Worm (Caenorhabditis elegans) whole organism, young adult: Measurements from ENCODE around the gene C18B2.4.

Experiments used
- B0035.1 ChIP-seq: sonication (generic microtip); optimal IDR thresholded peaks from 2 replicates; lab custom pipeline; 2016; ENCODE audit warnings: missing genetic modification characterization, mild to moderate bottlenecking, missing compliant biosample characterization, missing genotype, missing genetic modification reagents
- D2030.7 ChIP-seq: fragments of 200-800 bp; sonication (Bioruptor generic); IDR thresholded peaks from 2 replicates; pipeline ENCODE4 v1.3.6; 2022; ENCODE audit warnings: missing genetic modification reagents, missing genetic modification characterization, missing compliant biosample characterization
- ccch-3 ChIP-seq: fragments of 200-800 bp; sonication (Bioruptor generic); optimal IDR thresholded peaks from 2 replicates; lab custom pipeline; 2018; ENCODE audit warnings: mild to moderate bottlenecking, missing genetic modification characterization, missing compliant biosample characterization
- ceh-100 ChIP-seq: fragments of 200-800 bp; sonication (Bioruptor generic); IDR thresholded peaks from 2 replicates; pipeline ENCODE4 v1.3.6; 2022; ENCODE audit warnings: missing genetic modification reagents, missing genetic modification characterization, missing compliant biosample characterization
- chd-7 ChIP-seq: sonication (generic microtip); optimal IDR thresholded peaks from 2 replicates; lab custom pipeline; 2016; ENCODE audit warnings: mild to moderate bottlenecking, missing genetic modification characterization, moderate library complexity, missing compliant biosample characterization
- fkh-3 ChIP-seq: sonication (generic microtip); optimal IDR thresholded peaks from 2 replicates; lab custom pipeline; 2016; ENCODE audit warnings: mild to moderate bottlenecking, missing genetic modification characterization, missing compliant biosample characterization
- hlh-26 ChIP-seq: fragments of 200-800 bp; sonication (Bioruptor generic); conservative IDR thresholded peaks from 2 replicates; pipeline ENCODE4 v1.3.6; 2022; ENCODE audit warnings: missing genetic modification reagents, missing genetic modification characterization, missing compliant biosample characterization
- pha-4 ChIP-seq: fragments of 150-350 bp; sonication (generic microtip); optimal IDR thresholded peaks from 2 replicates; lab custom pipeline; 2014; ENCODE audit warnings: missing biosample characterization, missing genetic modification reagents, missing genetic modification characterization
- sea-2 ChIP-seq: fragments of 200-800 bp; sonication (Bioruptor generic); IDR thresholded peaks from 2 replicates; pipeline ENCODE4 v1.3.6; 2022; ENCODE audit warnings: missing genetic modification characterization, missing compliant biosample characterization
- snpc-3.4 ChIP-seq: sonication (generic microtip); optimal IDR thresholded peaks from 2 replicates; lab custom pipeline; 2017; ENCODE audit warnings: missing genetic modification characterization, mild to moderate bottlenecking, missing compliant biosample characterization, antibody characterized with exemption, moderate library complexity, missing genotype, missing genetic modification reagents
- sptf-2 ChIP-seq: fragments of 200-800 bp; sonication (Bioruptor generic); optimal IDR thresholded peaks from 2 replicates; lab custom pipeline; 2018; ENCODE audit warnings: mild to moderate bottlenecking, missing genetic modification characterization, missing compliant biosample characterization

ce11 chrX:3633654-3634053 lies 28.1 kb upstream of the C18B2.4 start, which contains the start of gene gst-11:
- TF ChIP-seq D2030.7 (GFP tag; lab: Robert Waterston, UW) (no peak), sea-2 (GFP tag; lab: Robert Waterston, UW) (no peak), ceh-100 (GFP tag; lab: Robert Waterston, UW) (no peak), ccch-3 (no peak), hlh-26 (no peak), sptf-2 (no peak), snpc-3.4 (tag; lab: Kevin White, UChicago) (no peak), fkh-3 (tag; lab: Kevin White, UChicago) (no peak), pha-4 (no peak), chd-7 (tag; lab: Kevin White, UChicago) (no peak), B0035.1 (tag; lab: Kevin White, UChicago) (no peak)
